Worm (Caenorhabditis elegans) whole organism, L4/young adult: ENCODE data around the gene K09C6.8.

Experiments
- W03F9.2 ChIP-seq: fragments of 150-350 bp; optimal IDR thresholded peaks from 2 replicates; lab custom pipeline; 2014; ENCODE audit warnings: missing biosample characterization, missing genetic modification characterization
- dao-5 ChIP-seq: sonication (generic microtip); optimal IDR thresholded peaks from 2 replicates; lab custom pipeline; 2016; ENCODE audit warnings: missing genotype, missing genetic modification characterization, moderate library complexity, missing compliant biosample characterization
- him-1 ChIP-seq: sonication (generic microtip); optimal IDR thresholded peaks from 2 replicates; lab custom pipeline; 2016; ENCODE audit warnings: missing genotype, missing genetic modification reagents, missing genetic modification characterization, missing compliant biosample characterization

- TF ChIP-seq him-1 (tag; lab: Kevin White, UChicago): no peak
- no peak for TF ChIP-seq dao-5 (tag; lab: Kevin White, UChicago)
- TF ChIP-seq W03F9.2 (tag; lab: Kevin White, UChicago): no peak
Observed at ce11 chrV:813101-813500, 29.9 kb downstream of the K09C6.8 start, which contains the start of gene R13D11.10.
